Fruit fly (Drosophila melanogaster): ENCODE measurements around the gene CG14340.

CG14340 gene

DNA sequence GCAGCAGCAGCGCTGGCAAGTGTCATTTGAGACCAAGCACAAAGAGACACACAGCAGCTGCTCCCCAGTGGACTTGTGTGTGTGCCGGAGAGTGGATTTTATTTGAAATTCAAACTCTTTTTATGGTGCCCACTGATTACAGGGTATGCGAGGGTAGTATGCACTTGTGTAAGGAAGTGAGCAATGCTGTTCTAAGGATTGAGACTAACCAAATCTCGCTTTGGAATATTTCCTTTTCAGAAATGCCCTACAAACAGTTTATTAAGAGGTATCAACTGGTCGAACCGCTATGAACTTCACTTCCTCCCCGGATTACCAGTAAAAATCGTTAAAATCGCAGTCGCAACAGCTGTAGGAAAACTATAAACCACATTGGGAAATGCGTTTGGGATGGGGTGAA lies 37.0 kb upstream of the CG14340 start:
- no peak for TF ChIP-seq ttk (optimal IDR thresholded peaks at IDR 0.05)
- TF ChIP-seq h (optimal IDR thresholded peaks at IDR 0.05) = no peak
- TF ChIP-seq Myc (optimal IDR thresholded peaks at IDR 0.05) = no peak
- TF ChIP-seq psq (optimal IDR thresholded peaks at IDR 0.05) = no peak
- TF ChIP-seq insv (optimal IDR thresholded peaks at IDR 0.05) = no peak
- no peak for TF ChIP-seq Sin3A (optimal IDR thresholded peaks at IDR 0.05)

DNA sequence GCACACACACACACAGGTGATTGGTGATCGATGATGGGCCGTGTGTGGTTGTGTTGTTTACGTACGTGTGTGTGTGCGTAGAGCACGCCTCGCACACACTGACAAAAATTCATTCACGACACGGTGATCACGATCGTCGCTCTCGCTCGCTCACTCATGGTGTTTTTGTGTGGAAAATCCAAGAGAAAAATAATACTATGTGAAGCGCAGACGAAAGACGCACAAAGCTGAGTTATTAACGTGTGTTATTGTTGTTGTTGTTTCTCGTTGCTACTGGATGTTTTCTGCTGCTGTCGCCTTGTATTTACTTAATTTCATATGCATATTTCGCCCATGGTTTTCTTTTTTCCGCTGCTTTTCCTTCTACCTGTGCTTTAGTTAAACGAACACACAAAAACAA lies 35.7 kb upstream of the CG14340 start:
- TF ChIP-seq Myc (optimal IDR thresholded peaks at IDR 0.05) = no peak
- no peak for TF ChIP-seq psq (optimal IDR thresholded peaks at IDR 0.05)
- no peak for TF ChIP-seq insv (optimal IDR thresholded peaks at IDR 0.05)
- TF ChIP-seq Sin3A (optimal IDR thresholded peaks at IDR 0.05) = no peak
- TF ChIP-seq h (optimal IDR thresholded peaks at IDR 0.05) = no peak
- TF ChIP-seq ttk (optimal IDR thresholded peaks at IDR 0.05) = no peak

DNA sequence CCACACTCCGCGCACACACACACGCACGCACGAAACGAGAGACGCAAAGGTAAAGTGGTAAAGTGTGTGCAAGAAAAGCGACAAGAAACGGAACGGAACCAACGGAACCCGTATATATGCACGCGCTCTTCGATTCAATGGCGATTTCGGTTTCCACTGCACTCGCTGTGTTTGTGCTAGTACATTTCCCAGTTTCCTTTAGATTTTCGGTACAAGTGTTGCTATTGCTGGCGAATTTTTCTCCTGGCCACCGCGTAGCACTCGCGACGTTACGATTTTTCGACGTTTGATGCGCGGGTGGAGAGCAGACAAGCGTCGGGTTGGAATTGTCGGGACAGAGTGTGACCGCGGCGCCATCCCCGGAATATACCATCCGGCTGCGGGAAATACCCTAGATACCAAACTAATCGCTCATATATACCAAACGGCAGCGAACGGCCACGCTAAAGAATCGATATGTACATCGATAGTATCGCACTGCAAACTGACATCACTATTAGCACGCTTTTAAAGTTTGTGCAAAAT lies 35.2 kb upstream of the CG14340 start, which contains the start of the genes S and ast:
Gene S (minus strand): TSS at position 347 of the 525 bp plus-strand sequence.
Gene ast (plus strand): TSS at position 480 of the 525 bp plus-strand sequence.
- no peak for TF ChIP-seq h (optimal IDR thresholded peaks at IDR 0.05)
- no peak for TF ChIP-seq psq (optimal IDR thresholded peaks at IDR 0.05)
- TF ChIP-seq Sin3A (optimal IDR thresholded peaks at IDR 0.05) = peak; percentile 91

DNA sequence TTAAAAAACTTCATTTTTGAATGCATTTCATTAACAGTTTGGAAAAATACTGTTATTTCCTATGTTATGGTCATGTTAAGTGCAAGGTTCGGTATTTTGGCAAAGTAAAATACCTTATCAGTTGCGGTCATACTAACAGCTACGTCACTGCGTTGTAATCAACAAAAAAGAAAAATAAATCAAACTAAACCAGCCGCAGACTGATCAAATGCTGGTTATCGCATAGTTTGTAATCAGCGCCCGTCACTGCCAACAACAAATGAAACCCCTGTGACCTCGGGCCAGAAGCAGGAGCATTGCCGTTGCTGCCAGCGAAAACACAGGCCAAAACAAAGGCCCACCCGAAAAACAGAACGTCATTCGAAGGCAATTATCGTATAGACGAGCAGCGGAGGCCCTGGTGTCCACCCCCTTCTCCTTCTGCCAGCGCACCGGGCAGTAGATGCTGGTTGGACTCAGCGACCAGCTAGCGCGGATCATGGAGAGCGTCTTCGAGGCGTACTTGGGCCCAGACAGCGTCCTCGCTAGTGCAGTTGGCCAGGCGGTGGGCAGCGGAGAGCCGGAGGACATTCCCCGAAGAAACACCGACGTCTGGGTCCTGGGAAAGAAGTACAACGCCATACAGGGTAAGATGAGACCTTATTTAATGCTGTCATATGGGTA lies 31.8 kb upstream of the CG14340 start, which contains the start of gene Atg4a:
Gene Atg4a (plus strand): TSS at position 110 of the 663 bp plus-strand sequence.
- TF ChIP-seq Sin3A (optimal IDR thresholded peaks at IDR 0.05) = no peak
- no peak for TF ChIP-seq insv (optimal IDR thresholded peaks at IDR 0.05)
- no peak for TF ChIP-seq Myc (optimal IDR thresholded peaks at IDR 0.05)
- no peak for TF ChIP-seq psq (optimal IDR thresholded peaks at IDR 0.05)
- TF ChIP-seq ttk (optimal IDR thresholded peaks at IDR 0.05) = no peak
- no peak for TF ChIP-seq h (optimal IDR thresholded peaks at IDR 0.05)

DNA sequence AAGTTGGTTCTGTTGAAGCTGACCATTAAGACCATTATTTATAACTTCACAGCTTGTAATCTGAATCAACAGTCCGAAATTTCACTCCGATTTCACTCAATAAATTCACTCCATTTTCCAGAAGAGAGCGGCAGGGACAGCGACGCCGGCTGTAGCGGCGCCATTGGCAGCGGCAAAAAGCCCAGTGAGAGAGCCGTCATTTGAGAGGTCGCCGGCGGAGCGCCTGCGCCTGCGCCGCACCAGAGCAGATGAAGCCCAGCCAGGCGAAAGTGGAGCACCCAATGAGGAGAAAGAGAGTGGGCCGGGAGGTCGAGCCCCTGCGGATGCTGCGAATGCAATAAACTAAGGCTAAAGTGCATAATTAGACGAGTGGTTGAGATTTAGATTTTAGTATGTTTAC lies 30.1 kb upstream of the CG14340 start:
- TF ChIP-seq h (optimal IDR thresholded peaks at IDR 0.05) (no peak), ttk (optimal IDR thresholded peaks at IDR 0.05) (no peak), Myc (optimal IDR thresholded peaks at IDR 0.05) (no peak)

DNA sequence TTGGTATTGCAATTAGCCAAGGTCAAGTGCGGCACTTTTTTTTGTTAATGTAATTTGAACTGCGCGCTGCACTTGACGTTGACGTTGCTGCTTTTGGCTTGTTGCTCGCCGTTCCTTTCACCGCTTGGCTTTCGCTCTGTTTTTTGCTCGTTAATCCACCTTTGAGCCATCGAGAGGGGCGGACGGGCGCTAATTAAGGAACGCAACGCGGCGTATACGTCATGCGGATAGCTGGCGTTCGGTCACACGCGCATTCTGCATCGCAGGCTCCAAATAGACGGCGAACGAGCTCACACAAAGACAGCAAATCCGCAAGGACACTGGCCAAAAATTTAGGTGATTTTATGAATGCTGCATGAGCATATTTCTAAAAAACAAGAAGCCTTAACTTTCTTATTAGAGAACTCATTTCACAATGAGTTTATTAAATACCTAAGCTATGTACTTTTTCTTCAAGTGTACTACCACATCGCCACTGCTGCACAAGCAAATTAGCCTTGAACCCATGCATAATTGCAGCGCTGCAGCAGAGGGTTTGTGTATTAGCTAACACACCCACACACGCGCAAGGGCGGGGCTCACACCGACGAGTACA lies 26.3 kb upstream of the CG14340 start:
- TF ChIP-seq Myc (optimal IDR thresholded peaks at IDR 0.05) = no peak
- no peak for TF ChIP-seq insv (optimal IDR thresholded peaks at IDR 0.05)
- TF ChIP-seq h (optimal IDR thresholded peaks at IDR 0.05) = no peak
- no peak for TF ChIP-seq ttk (optimal IDR thresholded peaks at IDR 0.05)
- no peak for TF ChIP-seq Sin3A (optimal IDR thresholded peaks at IDR 0.05)
- TF ChIP-seq psq (optimal IDR thresholded peaks at IDR 0.05) = no peak

DNA sequence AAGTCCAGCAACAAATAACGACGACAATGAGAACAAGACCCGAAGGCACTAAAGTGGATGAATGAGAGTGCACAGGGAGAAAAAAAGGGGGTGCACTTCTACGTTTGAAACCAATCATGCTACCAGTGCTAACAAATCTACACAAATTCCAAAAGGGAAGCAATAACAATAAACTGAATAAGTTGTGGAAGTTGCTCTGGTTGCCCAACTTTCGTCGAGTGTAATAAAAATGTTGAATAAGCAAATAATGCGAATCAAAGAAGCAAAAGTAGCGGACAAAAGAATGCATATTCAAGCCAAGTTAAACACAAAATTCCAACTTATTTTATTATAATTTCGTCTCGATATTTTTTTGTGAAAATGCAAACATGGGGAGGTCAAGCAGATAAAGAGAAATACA lies 21.1 kb upstream of the CG14340 start:
- TF ChIP-seq Myc (optimal IDR thresholded peaks at IDR 0.05) = no peak
- TF ChIP-seq insv (optimal IDR thresholded peaks at IDR 0.05) = no peak
- TF ChIP-seq psq (optimal IDR thresholded peaks at IDR 0.05) = no peak
- TF ChIP-seq h (optimal IDR thresholded peaks at IDR 0.05) = no peak
- no peak for TF ChIP-seq Sin3A (optimal IDR thresholded peaks at IDR 0.05)

DNA sequence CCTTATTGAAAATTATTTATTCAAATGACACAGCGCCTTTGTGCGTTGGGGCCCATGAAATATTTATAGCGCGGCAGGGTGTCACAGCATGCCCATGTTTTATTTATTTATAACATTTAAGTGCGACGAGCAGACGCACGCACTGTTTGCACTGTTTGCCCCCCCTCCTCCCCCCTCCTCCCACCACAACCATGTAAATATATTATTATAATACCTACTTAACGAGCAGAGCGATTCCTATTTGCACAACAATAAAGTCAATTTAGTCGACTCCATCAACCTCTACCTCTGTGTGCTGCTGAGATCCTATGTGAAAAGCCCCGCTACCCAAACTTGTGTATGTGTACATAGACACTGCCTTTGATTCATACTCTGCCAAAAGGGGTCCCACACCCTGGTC lies 18.0 kb upstream of the CG14340 start:
- TF ChIP-seq h (optimal IDR thresholded peaks at IDR 0.05) = no peak
- TF ChIP-seq ttk (optimal IDR thresholded peaks at IDR 0.05) = no peak
- no peak for TF ChIP-seq psq (optimal IDR thresholded peaks at IDR 0.05)
- no peak for TF ChIP-seq insv (optimal IDR thresholded peaks at IDR 0.05)
- no peak for TF ChIP-seq Sin3A (optimal IDR thresholded peaks at IDR 0.05)
- no peak for TF ChIP-seq Myc (optimal IDR thresholded peaks at IDR 0.05)

DNA sequence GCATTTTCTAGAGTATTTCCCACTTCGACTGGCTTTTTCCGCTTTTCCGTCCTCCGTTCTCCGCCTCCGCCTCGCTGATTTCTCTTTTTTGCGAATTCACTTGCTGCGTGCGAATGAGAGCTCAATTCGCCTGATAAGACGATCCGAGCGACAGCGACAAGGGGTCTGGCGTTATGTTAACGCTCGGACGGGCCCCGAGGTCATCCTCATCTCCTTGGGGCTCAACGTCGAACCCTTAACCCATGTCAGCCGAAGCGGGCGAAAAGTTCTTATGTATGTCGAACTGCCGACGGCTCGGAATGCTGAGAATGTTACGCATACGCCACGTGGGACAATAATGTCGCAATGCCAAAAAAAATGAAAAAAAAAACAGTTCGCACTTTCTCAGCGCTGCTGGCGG lies 17.3 kb upstream of the CG14340 start:
- TF ChIP-seq Sin3A (optimal IDR thresholded peaks at IDR 0.05) (no peak), h (optimal IDR thresholded peaks at IDR 0.05) (no peak), insv (optimal IDR thresholded peaks at IDR 0.05) (no peak), psq (optimal IDR thresholded peaks at IDR 0.05) (no peak), Myc (optimal IDR thresholded peaks at IDR 0.05) (no peak)

DNA sequence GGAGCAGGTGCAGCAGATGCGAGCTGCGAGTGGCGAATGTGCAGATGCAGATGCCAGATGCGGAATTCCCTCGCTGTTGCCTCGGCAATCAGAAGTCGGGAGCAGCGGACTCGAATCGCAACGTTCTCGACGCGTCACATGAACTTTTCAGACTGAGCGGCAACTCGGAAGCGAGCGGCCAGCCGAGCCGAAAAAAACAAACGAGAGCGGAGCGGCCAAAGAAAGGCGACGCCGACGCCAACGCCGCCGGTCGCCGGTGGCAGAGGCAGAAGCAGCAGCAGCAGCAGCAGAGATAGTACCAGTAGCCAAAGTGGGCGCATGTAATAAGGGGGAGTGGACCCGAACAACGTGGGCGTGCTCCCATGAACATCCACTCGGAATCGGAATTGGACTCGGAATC lies 10.4 kb upstream of the CG14340 start, which contains the start of gene CG4629:
Gene CG4629 (minus strand): TSS at position 156 of the 400 bp plus-strand sequence.
- no peak for TF ChIP-seq ttk (optimal IDR thresholded peaks at IDR 0.05)
- TF ChIP-seq Sin3A (optimal IDR thresholded peaks at IDR 0.05) = no peak

DNA sequence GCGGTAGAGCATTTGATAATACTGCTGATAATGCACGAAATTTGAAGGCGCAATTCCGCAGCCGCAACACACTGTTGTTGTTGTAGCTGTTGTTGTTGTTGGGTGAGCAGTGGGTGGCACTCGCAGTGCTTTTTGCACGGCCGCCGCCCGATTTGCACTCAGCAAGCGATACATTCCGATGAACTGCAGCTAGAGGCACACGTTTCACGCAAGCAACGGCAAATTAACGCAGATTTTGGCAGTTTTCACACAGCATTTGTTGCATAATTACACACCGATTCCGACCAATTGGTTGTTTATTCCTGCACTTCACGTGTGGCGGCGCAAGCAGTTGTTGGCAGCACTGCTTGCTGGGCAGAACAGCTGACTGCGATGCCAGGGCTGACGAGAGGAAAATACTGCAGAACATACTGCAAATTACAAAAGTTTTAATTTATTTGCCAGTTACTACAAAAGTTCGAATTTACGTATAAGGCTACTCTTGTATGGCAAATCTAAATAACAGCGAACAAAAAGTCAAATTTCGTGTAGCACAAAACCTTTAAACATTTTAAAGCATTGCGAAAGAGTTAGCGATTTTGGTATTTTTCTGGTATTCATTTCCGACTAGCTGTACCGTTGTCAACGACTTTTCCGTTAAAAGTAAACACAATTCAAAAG lies 4.6 kb upstream of the CG14340 start, which contains the start of the genes PolrMT and CG14339:
Gene PolrMT (minus strand): TSS at position 345 of the 660 bp plus-strand sequence.
Gene CG14339 (plus strand): TSS at position 512 of the 660 bp plus-strand sequence.
- TF ChIP-seq Myc (optimal IDR thresholded peaks at IDR 0.05) (no peak), ttk (optimal IDR thresholded peaks at IDR 0.05) (no peak), psq (optimal IDR thresholded peaks at IDR 0.05) (no peak), Sin3A (optimal IDR thresholded peaks at IDR 0.05) (no peak), insv (optimal IDR thresholded peaks at IDR 0.05) (no peak), h (optimal IDR thresholded peaks at IDR 0.05) (no peak)

DNA sequence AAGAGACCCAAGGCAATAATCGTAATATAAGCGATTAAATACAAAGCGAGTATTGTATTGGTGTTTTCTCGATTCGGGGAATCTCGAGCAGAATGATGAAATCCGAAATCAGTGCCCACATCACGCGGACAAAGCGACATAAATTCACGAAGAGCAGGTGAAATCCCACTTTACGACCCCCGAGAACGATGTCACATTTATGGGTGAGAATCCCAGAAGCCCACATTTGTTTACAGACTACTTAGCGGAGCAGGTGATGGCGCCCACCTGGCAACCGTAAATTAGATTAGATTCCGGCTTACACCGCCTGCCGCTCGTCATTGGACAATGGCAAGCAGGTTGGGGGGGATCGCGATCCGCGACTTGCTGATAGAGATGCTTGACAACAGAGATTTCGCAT lies 1.5 kb downstream of the CG14340 start:
- TF ChIP-seq ttk (optimal IDR thresholded peaks at IDR 0.05) (no peak), Myc (optimal IDR thresholded peaks at IDR 0.05) (no peak), psq (optimal IDR thresholded peaks at IDR 0.05) (no peak)

All from Kc167 (cell line).